Worm (Caenorhabditis elegans) whole organism, L2 larva: ENCODE data around the gene wrt-10.

ENCODE experiments used
- aly-2 ChIP-seq: fragments of 150-350 bp; optimal IDR thresholded peaks from 2 replicates; lab custom pipeline; 2014; ENCODE audit warnings: missing biosample characterization, missing genetic modification characterization
- blmp-1 ChIP-seq: sonication (generic microtip); optimal IDR thresholded peaks from 2 replicates; lab custom pipeline; 2017; ENCODE audit warnings: missing genetic modification characterization, mild to moderate bottlenecking, missing compliant biosample characterization, antibody characterized with exemption, moderate library complexity; ENCODE audit not compliant: insufficient read depth
- elt-1 ChIP-seq: fragments of 150-350 bp; optimal IDR thresholded peaks from 2 replicates; lab custom pipeline; 2014; ENCODE audit warnings: missing biosample characterization, missing genetic modification characterization
- fos-1 ChIP-seq: fragments of 150-350 bp; optimal IDR thresholded peaks from 2 replicates; lab custom pipeline; 2014; ENCODE audit warnings: missing biosample characterization, missing genetic modification characterization
- lin-13 ChIP-seq: fragments of 150-350 bp; optimal IDR thresholded peaks from 2 replicates; lab custom pipeline; 2014; ENCODE audit warnings: missing biosample characterization, missing genetic modification reagents, missing genetic modification characterization
- lsy-2 ChIP-seq, 2 experiments: fragments of 150-350 bp in 1 of 2; sonication (generic microtip) in 1 of 2; optimal IDR thresholded peaks; 2 replicates each; lab custom pipeline; 2014 to 2017; ENCODE audit warnings: missing biosample characterization in 2 of 2, missing genetic modification characterization in 2 of 2
- mab-5 ChIP-seq: fragments of 150-350 bp; optimal IDR thresholded peaks from 2 replicates; lab custom pipeline; 2014; ENCODE audit warnings: missing biosample characterization, missing genetic modification characterization
- nhr-6 ChIP-seq: fragments of 150-350 bp; optimal IDR thresholded peaks from 2 replicates; lab custom pipeline; 2014; ENCODE audit warnings: missing biosample characterization, missing genetic modification characterization
- nhr-77 ChIP-seq: fragments of 150-350 bp; optimal IDR thresholded peaks from 2 replicates; lab custom pipeline; 2014; ENCODE audit warnings: missing biosample characterization, missing genetic modification characterization
- skn-1 ChIP-seq: sonication (generic microtip); optimal IDR thresholded peaks from 2 replicates; lab custom pipeline; 2017; ENCODE audit warnings: missing biosample characterization, missing genetic modification characterization
- sma-9 ChIP-seq, 2 experiments: fragments of 150-350 bp in 1 of 2; sonication (generic microtip) in 1 of 2; optimal IDR thresholded peaks; 2 replicates each; lab custom pipeline; 2014 to 2016; ENCODE audit warnings: missing genetic modification characterization in 2 of 2, mild to moderate bottlenecking in 1 of 2, missing biosample characterization in 1 of 2, missing compliant biosample characterization in 1 of 2, missing genetic modification reagents in 1 of 2, moderate library complexity in 1 of 2
- snpc-4 ChIP-seq: fragments of 150-350 bp; optimal IDR thresholded peaks from 2 replicates; lab custom pipeline; 2014; ENCODE audit warnings: missing biosample characterization, missing genetic modification characterization
- zag-1 ChIP-seq: fragments of 150-350 bp; optimal IDR thresholded peaks from 2 replicates; lab custom pipeline; 2014; ENCODE audit warnings: missing biosample characterization, missing genetic modification characterization

ce11 chrII:7545364-7545763 is 11.0 kb upstream of the wrt-10 start:
- TF ChIP-seq sma-9 (GFP tag; optimal IDR thresholded peaks at IDR 0.05; lab: Kevin White, UChicago) (no peak), sma-9 (tag; optimal IDR thresholded peaks at IDR 0.05; lab: Kevin White, UChicago) (no peak), blmp-1 (tag; lab: Kevin White, UChicago) (peak; percentile 5), aly-2 (tag; lab: Kevin White, UChicago) (no peak), lin-13 (GFP tag; lab: Kevin White, UChicago) (no peak), snpc-4 (tag; lab: Kevin White, UChicago) (no peak), skn-1 (no peak), mab-5 (tag; lab: Kevin White, UChicago) (no peak), fos-1 (tag; lab: Kevin White, UChicago) (peak; percentile 7), lsy-2 (tag; optimal IDR thresholded peaks at IDR 0.05; lab: Kevin White, UChicago) (no peak), elt-1 (tag; lab: Kevin White, UChicago) (no peak), zag-1 (no peak), nhr-6 (no peak), nhr-77 (tag; lab: Kevin White, UChicago) (no peak)
